Fruit fly (Drosophila melanogaster): ENCODE results near the gene CG32641.

The CG32641 gene

dm6 chrX:13211357-13212137, 27.3 kb downstream of the CG32641 start, which contains the start of gene sno (continued):
- TF ChIP-seq PHDP (tag; optimal IDR thresholded peaks at IDR 0.05) = no peak
- no peak for TF ChIP-seq CG15601 (tag; optimal IDR thresholded peaks at IDR 0.05)
- TF ChIP-seq ems (GFP tag; optimal IDR thresholded peaks at IDR 0.05) = no peak
- TF ChIP-seq dmrt99B (tag; optimal IDR thresholded peaks at IDR 0.05) = no peak
- no peak for TF ChIP-seq rib (GFP tag; IDR thresholded peaks at IDR 0.05)
- no peak for TF ChIP-seq CG12299 (tag; optimal IDR thresholded peaks at IDR 0.05)
- TF ChIP-seq abd-A (tag; optimal IDR thresholded peaks at IDR 0.05) = no peak
- TF ChIP-seq Abd-B (GFP tag; optimal IDR thresholded peaks at IDR 0.05) = no peak
- TF ChIP-seq gsb (GFP tag; IDR thresholded peaks at IDR 0.05) = no peak
- TF ChIP-seq Sry-δ (GFP tag; optimal IDR thresholded peaks at IDR 0.05) = peak; percentile 81
- TF ChIP-seq Oli (tag; optimal IDR thresholded peaks at IDR 0.05) = no peak
- TF ChIP-seq Spps (tag; optimal IDR thresholded peaks at IDR 0.05) = no peak
- no peak for TF ChIP-seq Hr51 (GFP tag; optimal IDR thresholded peaks at IDR 0.05)
- no peak for TF ChIP-seq caup (GFP tag; optimal IDR thresholded peaks at IDR 0.05; ENCODE audit: severe bottlenecking)
- no peak for TF ChIP-seq Poxn (GFP tag; IDR thresholded peaks at IDR 0.05)
- TF ChIP-seq kay (GFP tag; optimal IDR thresholded peaks at IDR 0.05) = no peak
- TF ChIP-seq CG5245 (GFP tag; optimal IDR thresholded peaks at IDR 0.05) = no peak
- no peak for TF ChIP-seq CG4424 (GFP tag; optimal IDR thresholded peaks at IDR 0.05)
- TF ChIP-seq dysf (GFP tag; IDR thresholded peaks at IDR 0.05) = no peak
- TF ChIP-seq row (GFP tag; IDR thresholded peaks at IDR 0.05) = peak; percentile 62
- TF ChIP-seq ranshi (GFP tag; IDR thresholded peaks at IDR 0.05) = no peak
- TF ChIP-seq CG18011 (GFP tag; optimal IDR thresholded peaks at IDR 0.05) = no peak
- TF ChIP-seq grn (GFP tag; optimal IDR thresholded peaks at IDR 0.05) = no peak
- no peak for TF ChIP-seq exex (tag; optimal IDR thresholded peaks at IDR 0.05)
- TF ChIP-seq CG8089 (GFP tag; optimal IDR thresholded peaks at IDR 0.05) = no peak
- no peak for TF ChIP-seq D (optimal IDR thresholded peaks at IDR 0.05)
- no peak for TF ChIP-seq D (GFP tag; optimal IDR thresholded peaks at IDR 0.05)
- TF ChIP-seq CG42726 (GFP tag; IDR thresholded peaks at IDR 0.05; ENCODE audit: partially characterized antibody) = peak; percentile 90
- no peak for TF ChIP-seq wek (GFP tag; optimal IDR thresholded peaks at IDR 0.05)
- TF ChIP-seq prd (optimal IDR thresholded peaks at IDR 0.05) = no peak
- TF ChIP-seq prd (GFP tag; IDR thresholded peaks at IDR 0.05) = no peak
- TF ChIP-seq CG1024 (GFP tag; IDR thresholded peaks at IDR 0.05) = no peak
- TF ChIP-seq Dad (GFP tag; optimal IDR thresholded peaks at IDR 0.05) = no peak
- TF ChIP-seq HLH3B (GFP tag; IDR thresholded peaks at IDR 0.05) = no peak
- TF ChIP-seq fru (optimal IDR thresholded peaks at IDR 0.05) = no peak
- TF ChIP-seq Antp (GFP tag; optimal IDR thresholded peaks at IDR 0.05) = no peak
- TF ChIP-seq sug (tag; optimal IDR thresholded peaks at IDR 0.05) = no peak
- TF ChIP-seq pfk (GFP tag; optimal IDR thresholded peaks at IDR 0.05) = no peak
- peak; percentile 10 for TF ChIP-seq nmo (GFP tag; optimal IDR thresholded peaks at IDR 0.05)
- no peak for TF ChIP-seq al (GFP tag; IDR thresholded peaks at IDR 0.05)
- TF ChIP-seq dm (GFP tag; optimal IDR thresholded peaks at IDR 0.05) = no peak
- TF ChIP-seq usp (GFP tag; optimal IDR thresholded peaks at IDR 0.05) = no peak
- TF ChIP-seq Optix (GFP tag; IDR thresholded peaks at IDR 0.05) = no peak
- peak; percentile 28 for TF ChIP-seq CG1603 (tag; optimal IDR thresholded peaks at IDR 0.05)
- no peak for TF ChIP-seq sqz (GFP tag; optimal IDR thresholded peaks at IDR 0.05)
- TF ChIP-seq CG13775 (GFP tag; optimal IDR thresholded peaks at IDR 0.05) = no peak
- no peak for TF ChIP-seq Stat92E (GFP tag; optimal IDR thresholded peaks at IDR 0.05)
- TF ChIP-seq NC2β (GFP tag; optimal IDR thresholded peaks at IDR 0.05) = no peak
- TF ChIP-seq CG8944 (GFP tag; optimal IDR thresholded peaks at IDR 0.05) = no peak
- TF ChIP-seq chn (GFP tag; optimal IDR thresholded peaks at IDR 0.05) = no peak
- no peak for TF ChIP-seq CG17385 (GFP tag; optimal IDR thresholded peaks at IDR 0.05)

Data from whole organism, embryonic.